Worm (Caenorhabditis elegans): ENCODE results near the gene grl-22.

DNA sequence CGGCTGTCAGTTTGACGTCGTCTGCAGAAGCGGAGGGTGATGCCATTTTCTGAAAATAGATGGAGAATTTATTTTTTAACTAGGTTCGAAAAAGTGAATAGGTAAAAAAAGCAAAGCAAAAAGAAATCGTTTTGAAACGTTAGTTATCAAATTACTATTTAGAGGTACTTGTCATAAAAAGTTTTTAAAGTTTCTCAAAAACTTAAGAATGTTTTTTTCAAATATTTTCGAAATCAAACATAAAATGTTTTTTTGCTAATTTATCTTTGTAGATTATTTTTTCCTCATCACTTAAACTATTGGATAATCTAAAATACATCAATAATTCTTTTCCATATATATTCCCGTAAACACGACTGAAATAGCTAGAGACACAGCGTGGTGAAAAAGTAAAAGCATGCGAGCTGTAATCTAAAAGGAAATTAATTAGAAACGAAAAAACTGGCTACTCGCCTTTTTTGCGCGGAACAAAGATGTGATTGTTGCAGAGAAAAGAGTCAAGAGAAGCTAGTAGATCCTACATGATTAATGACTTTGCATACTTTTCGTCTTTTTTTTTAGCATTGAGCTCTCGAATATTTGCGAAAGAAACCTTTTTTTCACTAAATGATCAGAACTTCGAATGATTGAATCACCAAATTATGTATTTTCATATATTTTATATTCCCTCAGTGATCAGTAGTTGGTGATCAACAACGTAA lies 42.4 kb downstream of the grl-22 start, which contains the start of gene szy-2:
- no peak for TF ChIP-seq tbp1 (GFP tag; optimal IDR thresholded peaks at IDR 0.05)
- TF ChIP-seq snpc-3.4 (tag; optimal IDR thresholded peaks at IDR 0.05), result no peak
- TF ChIP-seq ztf-25 (GFP tag; IDR thresholded peaks at IDR 0.05), result no peak
- TF ChIP-seq ekl-4 (GFP tag; IDR thresholded peaks at IDR 0.05), result no peak
- no peak for TF ChIP-seq snpc-1.3 (tag; optimal IDR thresholded peaks at IDR 0.05; ENCODE audit: insufficient read depth)
- TF ChIP-seq F10E7.11 (tag; optimal IDR thresholded peaks at IDR 0.05), result no peak

Measured in whole organism, young adult.